Worm (Caenorhabditis elegans): Measurements from ENCODE around the gene tofu-1.

Gene tofu-1

DNA sequence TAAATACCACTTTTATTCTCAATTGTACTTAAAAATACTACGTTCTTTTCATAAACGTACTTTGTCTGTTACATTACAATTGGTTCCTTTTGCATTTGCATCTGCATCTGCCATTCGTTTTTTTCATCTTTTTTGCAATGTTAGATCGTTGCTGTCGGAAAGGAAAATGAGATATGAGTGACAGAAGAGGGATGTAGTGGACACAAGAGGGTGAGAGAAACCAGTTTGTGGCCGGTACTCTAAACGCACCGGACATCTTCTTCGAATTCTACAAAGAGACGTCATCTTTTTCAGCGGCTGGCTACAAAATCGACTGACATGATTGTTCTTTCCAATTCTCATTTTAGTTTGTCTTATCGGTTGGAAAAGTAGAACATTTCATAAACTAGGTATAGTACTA, 21.8 kb downstream of the tofu-1 start:
- TF ChIP-seq dmd-4 (tag; optimal IDR thresholded peaks at IDR 0.05) (no peak), fos-1 (tag; optimal IDR thresholded peaks at IDR 0.05) (no peak), lsy-2 (tag; optimal IDR thresholded peaks at IDR 0.05) (no peak), aly-2 (tag; optimal IDR thresholded peaks at IDR 0.05) (no peak), blmp-1 (tag; optimal IDR thresholded peaks at IDR 0.05; ENCODE audit: insufficient read depth) (peak; percentile 55), lin-13 (GFP tag; optimal IDR thresholded peaks at IDR 0.05) (no peak), F13H6.1 (tag; optimal IDR thresholded peaks at IDR 0.05) (no peak), skn-1 (tag; optimal IDR thresholded peaks at IDR 0.05) (no peak), mbf-1 (tag; optimal IDR thresholded peaks at IDR 0.05) (no peak), sma-9 (GFP tag; optimal IDR thresholded peaks at IDR 0.05) (peak; percentile 52), sma-9 (tag; optimal IDR thresholded peaks at IDR 0.05) (no peak), ama-1 (optimal IDR thresholded peaks at IDR 0.05) (no peak), nhr-12 (tag; optimal IDR thresholded peaks at IDR 0.05) (no peak), lin-39 (tag; optimal IDR thresholded peaks at IDR 0.05) (no peak), lin-11 (tag; optimal IDR thresholded peaks at IDR 0.05) (no peak), unc-55 (GFP tag; optimal IDR thresholded peaks at IDR 0.05) (no peak), nhr-10 (tag; optimal IDR thresholded peaks at IDR 0.05) (no peak), unc-39 (tag; optimal IDR thresholded peaks at IDR 0.05) (no peak), nhr-6 (tag; optimal IDR thresholded peaks at IDR 0.05) (peak; percentile 41), nhr-25 (tag; optimal IDR thresholded peaks at IDR 0.05) (peak; percentile 60), nhr-21 (tag; optimal IDR thresholded peaks at IDR 0.05) (no peak), gmeb-1 (tag; optimal IDR thresholded peaks at IDR 0.05) (no peak), crh-2 (tag; optimal IDR thresholded peaks at IDR 0.05) (peak; percentile 38), sma-3 (GFP tag; optimal IDR thresholded peaks at IDR 0.05) (no peak), nhr-129 (tag; optimal IDR thresholded peaks at IDR 0.05) (peak; percentile 12), nhr-23 (tag; optimal IDR thresholded peaks at IDR 0.05) (no peak), peb-1 (tag; optimal IDR thresholded peaks at IDR 0.05) (no peak), Y55F3AM.14 (GFP tag; optimal IDR thresholded peaks at IDR 0.05) (no peak)

DNA sequence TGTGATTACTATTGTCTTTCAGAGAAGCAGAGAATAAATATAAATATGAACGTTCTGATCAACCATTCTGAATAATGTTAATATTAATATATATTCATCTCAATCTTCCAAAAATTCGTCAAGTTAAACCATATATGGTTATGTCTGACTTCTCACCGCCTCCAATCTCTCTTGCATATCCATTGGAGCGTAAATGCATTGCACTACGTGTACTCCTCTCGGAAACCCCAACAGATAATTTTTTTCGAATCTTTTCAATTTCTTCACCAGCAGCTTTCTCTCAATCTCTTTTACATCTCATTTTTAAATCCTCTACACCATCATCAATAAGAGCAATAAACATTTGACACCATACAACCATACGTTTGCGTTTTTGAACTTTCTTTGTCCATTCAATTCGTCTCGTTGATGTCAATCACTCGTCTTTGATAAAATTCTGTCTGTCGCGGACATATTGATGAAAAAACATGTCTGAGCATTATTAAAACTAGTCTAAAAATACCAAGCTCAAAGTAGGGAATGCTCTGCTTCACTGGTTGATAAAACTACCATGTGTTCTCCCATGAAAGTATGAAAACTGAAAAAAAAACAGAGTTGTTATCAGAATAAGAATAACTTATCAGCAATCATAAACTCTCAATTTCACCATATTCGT, 22.5 kb downstream of the tofu-1 start:
- TF ChIP-seq nhr-237 (tag; optimal IDR thresholded peaks at IDR 0.05) (no peak), unc-62 (GFP tag; optimal IDR thresholded peaks at IDR 0.05) (no peak), sem-4 (tag; optimal IDR thresholded peaks at IDR 0.05) (peak; percentile 69), lin-13 (GFP tag; optimal IDR thresholded peaks at IDR 0.05) (peak; percentile 70), ceh-82 (tag; optimal IDR thresholded peaks at IDR 0.05) (no peak), nhr-12 (tag; optimal IDR thresholded peaks at IDR 0.05) (no peak), dmd-4 (tag; optimal IDR thresholded peaks at IDR 0.05) (no peak), R02D3.7 (tag; optimal IDR thresholded peaks at IDR 0.05) (no peak), C34F6.9 (tag; optimal IDR thresholded peaks at IDR 0.05) (peak; percentile 71), mbf-1 (tag; optimal IDR thresholded peaks at IDR 0.05) (no peak), egl-27 (tag; optimal IDR thresholded peaks at IDR 0.05) (no peak), nhr-6 (tag; optimal IDR thresholded peaks at IDR 0.05) (no peak), lsy-2 (tag; optimal IDR thresholded peaks at IDR 0.05) (peak in 1 of 2 experiments; percentile 81), unc-39 (tag; optimal IDR thresholded peaks at IDR 0.05) (no peak), nhr-25 (tag; optimal IDR thresholded peaks at IDR 0.05) (peak; percentile 38), ceh-16 (tag; optimal IDR thresholded peaks at IDR 0.05) (no peak), skn-1 (tag; optimal IDR thresholded peaks at IDR 0.05) (no peak), alr-1 (tag; optimal IDR thresholded peaks at IDR 0.05) (no peak), aly-2 (tag; optimal IDR thresholded peaks at IDR 0.05) (no peak), lin-39 (tag; optimal IDR thresholded peaks at IDR 0.05) (no peak), nhr-23 (tag; optimal IDR thresholded peaks at IDR 0.05) (no peak), zag-1 (tag; optimal IDR thresholded peaks at IDR 0.05) (peak; percentile 14), nhr-10 (tag; optimal IDR thresholded peaks at IDR 0.05) (no peak), snpc-4 (tag; optimal IDR thresholded peaks at IDR 0.05) (peak; percentile 60), lin-11 (tag; optimal IDR thresholded peaks at IDR 0.05) (no peak), ztf-11 (tag; optimal IDR thresholded peaks at IDR 0.05) (no peak), blmp-1 (tag; optimal IDR thresholded peaks at IDR 0.05; ENCODE audit: insufficient read depth) (no peak), ztf-1 (GFP tag; conservative IDR thresholded peaks at IDR 0.05) (no peak), gmeb-1 (tag; optimal IDR thresholded peaks at IDR 0.05) (no peak), nhr-11 (tag; optimal IDR thresholded peaks at IDR 0.05) (peak; percentile 29), unc-55 (GFP tag; optimal IDR thresholded peaks at IDR 0.05) (peak; percentile 87), elt-1 (tag; optimal IDR thresholded peaks at IDR 0.05) (no peak), nhr-21 (tag; optimal IDR thresholded peaks at IDR 0.05) (peak; percentile 1), crh-2 (tag; optimal IDR thresholded peaks at IDR 0.05) (peak; percentile 61), peb-1 (tag; optimal IDR thresholded peaks at IDR 0.05) (no peak), fos-1 (tag; optimal IDR thresholded peaks at IDR 0.05) (no peak), sma-3 (GFP tag; optimal IDR thresholded peaks at IDR 0.05) (no peak), nhr-77 (tag; optimal IDR thresholded peaks at IDR 0.05) (no peak), ama-1 (optimal IDR thresholded peaks at IDR 0.05) (no peak), F13H6.1 (tag; optimal IDR thresholded peaks at IDR 0.05) (no peak), mab-5 (tag; optimal IDR thresholded peaks at IDR 0.05) (peak; percentile 15), mdl-1 (tag; optimal IDR thresholded peaks at IDR 0.05) (no peak), nhr-129 (tag; optimal IDR thresholded peaks at IDR 0.05) (peak; percentile 72), sma-9 (GFP tag; optimal IDR thresholded peaks at IDR 0.05) (peak; percentile 52), sma-9 (tag; optimal IDR thresholded peaks at IDR 0.05) (no peak), elt-3 (tag; optimal IDR thresholded peaks at IDR 0.05) (no peak), Y55F3AM.14 (GFP tag; optimal IDR thresholded peaks at IDR 0.05) (no peak), ztf-4 (tag; optimal IDR thresholded peaks at IDR 0.05) (no peak)
